Fruit fly (Drosophila melanogaster) whole organism, embryonic: ENCODE results near the gene CG6567.

ENCODE experiments used
- HmgZ ChIP-seq: fragments of 200-800 bp; sonication (Bioruptor generic); optimal IDR thresholded peaks from 2 replicates; lab custom pipeline; 2018; ENCODE audit warnings: missing biosample characterization, mild to moderate bottlenecking, missing genetic modification characterization
- org-1 ChIP-seq: fragments of 200-800 bp; sonication (Bioruptor generic); optimal IDR thresholded peaks from 2 replicates; lab custom pipeline; 2017; ENCODE audit warnings: missing biosample characterization, missing genetic modification characterization
- tgo ChIP-seq: fragments of 200-800 bp; sonication (Bioruptor generic); IDR thresholded peaks from 3 replicates; pipeline ENCODE4 v1.3.6; 2022; ENCODE audit warnings: missing biosample characterization, missing genetic modification characterization

DNA sequence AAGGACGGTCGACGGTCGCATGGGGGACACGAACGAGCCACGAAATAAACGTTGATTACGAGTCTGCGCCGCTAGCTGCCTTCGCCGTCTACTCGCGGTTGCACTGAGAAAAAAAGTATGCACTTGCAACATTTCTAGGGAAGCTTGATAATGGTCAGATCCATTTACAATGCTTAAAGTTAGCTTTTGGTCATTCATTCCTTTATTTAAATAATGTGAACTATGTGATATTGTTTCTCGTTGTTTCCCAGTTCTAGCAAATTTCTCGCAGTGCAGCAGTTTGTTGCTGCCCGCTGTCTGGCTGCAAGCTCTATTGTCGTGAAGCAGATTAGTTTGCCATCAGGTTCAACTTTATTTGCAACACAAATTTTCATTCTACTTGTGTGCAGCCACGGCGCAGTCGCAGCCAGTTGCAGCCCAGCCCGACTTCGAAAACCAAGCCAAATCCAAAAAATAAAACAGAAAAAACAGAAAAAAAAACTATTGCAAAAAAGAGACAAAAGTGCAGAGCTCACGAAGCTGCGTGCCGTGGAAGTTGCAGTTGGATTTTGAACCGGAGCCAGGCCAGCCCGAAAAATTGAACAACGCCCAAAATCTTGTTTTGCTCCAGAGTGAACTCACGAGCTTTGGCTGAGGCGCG, 21.6 kb downstream of the CG6567 start:
- no peak for TF ChIP-seq tgo (GFP tag; lab: Robert Waterston, UW)
- TF ChIP-seq HmgZ (tag; lab: Kevin White, UChicago): no peak
- no peak for TF ChIP-seq org-1 (GFP tag; lab: Kevin White, UChicago)
